Worm (Caenorhabditis elegans): ENCODE data around the gene F40C5.1.

ce11 chrV:3541117-3541516 lies 31.4 kb upstream of the F40C5.1 start, which contains the start of gene srbc-67:
- no peak for TF ChIP-seq ztf-11 (tag; optimal IDR thresholded peaks at IDR 0.05)
- no peak for TF ChIP-seq elt-3 (tag; optimal IDR thresholded peaks at IDR 0.05)
- TF ChIP-seq ceh-39 (tag; optimal IDR thresholded peaks at IDR 0.05): no peak
- no peak for TF ChIP-seq snpc-4 (tag; optimal IDR thresholded peaks at IDR 0.05)
- TF ChIP-seq sptf-1 (tag; optimal IDR thresholded peaks at IDR 0.05): no peak
- TF ChIP-seq pha-4 (tag; optimal IDR thresholded peaks at IDR 0.05): no peak
- TF ChIP-seq ceh-83 (GFP tag; optimal IDR thresholded peaks at IDR 0.05): no peak
